Worm (Caenorhabditis elegans) whole organism, L4 larva: ENCODE measurements around the gene acdh-12.

Source experiments
- F49E8.2 ChIP-seq: sonication (generic microtip); optimal IDR thresholded peaks from 2 replicates; lab custom pipeline; 2016; ENCODE audit warnings: missing compliant biosample characterization, mild to moderate bottlenecking, missing genetic modification characterization, borderline replicate concordance
- T20F7.1 ChIP-seq: fragments of 200-800 bp; sonication (Bioruptor generic); optimal IDR thresholded peaks from 2 replicates; lab custom pipeline; 2018; ENCODE audit warnings: mild to moderate bottlenecking, missing genetic modification characterization, missing compliant biosample characterization
- Y75B8A.6 ChIP-seq: fragments of 200-800 bp; sonication (Bioruptor generic); IDR thresholded peaks from 2 replicates; pipeline ENCODE4 v1.3.6; 2022; ENCODE audit warnings: missing genetic modification reagents, missing genetic modification characterization, missing compliant biosample characterization
- ZK337.2 ChIP-seq: fragments of 200-800 bp; sonication (Bioruptor generic); IDR thresholded peaks from 2 replicates; pipeline ENCODE4 v1.3.6; 2022; ENCODE audit warnings: missing genetic modification reagents, missing genetic modification characterization, missing compliant biosample characterization
- aly-2 ChIP-seq: sonication (generic microtip); optimal IDR thresholded peaks from 2 replicates; lab custom pipeline; 2018; ENCODE audit warnings: missing biosample characterization, missing genetic modification characterization
- arid-1 ChIP-seq: fragments of 200-800 bp; sonication (Bioruptor generic); conservative IDR thresholded peaks from 2 replicates; pipeline ENCODE4 v1.3.6; 2022; ENCODE audit warnings: missing genetic modification reagents, missing genetic modification characterization, missing compliant biosample characterization
- ceh-20 ChIP-seq: fragments of 200-800 bp; sonication (Bioruptor generic); IDR thresholded peaks from 2 replicates; pipeline ENCODE4 v1.3.6; 2022; ENCODE audit warnings: missing genetic modification reagents, missing genetic modification characterization, missing compliant biosample characterization
- ceh-44 ChIP-seq: fragments of 200-800 bp; sonication (Bioruptor generic); IDR thresholded peaks from 2 replicates; pipeline ENCODE4 v1.3.6; 2022; ENCODE audit warnings: missing genetic modification reagents, missing genetic modification characterization, missing compliant biosample characterization
- ceh-62 ChIP-seq: sonication (generic microtip); optimal IDR thresholded peaks from 2 replicates; lab custom pipeline; 2017; ENCODE audit warnings: missing biosample characterization, missing genetic modification characterization
- daf-16 ChIP-seq, 3 experiments: sonication (generic microtip); optimal IDR thresholded peaks; 2 replicates each; lab custom pipeline; 2016 to 2017; ENCODE audit warnings: missing genetic modification characterization in 3 of 3, missing genetic modification reagents in 3 of 3, mild to moderate bottlenecking in 2 of 3, missing compliant biosample characterization in 2 of 3, missing biosample characterization in 1 of 3, moderate library complexity in 1 of 3
- dmd-6 ChIP-seq: fragments of 200-800 bp; sonication (Bioruptor generic); IDR thresholded peaks from 2 replicates; pipeline ENCODE4 v1.3.6; 2022; ENCODE audit warnings: missing genetic modification reagents, missing genetic modification characterization, missing compliant biosample characterization
- duxl-1 ChIP-seq: sonication (generic microtip); optimal IDR thresholded peaks from 2 replicates; lab custom pipeline; 2016; ENCODE audit warnings: mild to moderate bottlenecking, missing genetic modification characterization, moderate library complexity, missing compliant biosample characterization; ENCODE audit not compliant: poor library complexity
- dve-1 ChIP-seq: sonication (generic microtip); optimal IDR thresholded peaks from 2 replicates; lab custom pipeline; 2017; ENCODE audit warnings: antibody characterized with exemption, mild to moderate bottlenecking, missing genetic modification characterization, missing compliant biosample characterization; ENCODE audit not compliant: insufficient read depth
- egl-27 ChIP-seq: sonication (generic microtip); optimal IDR thresholded peaks from 3 replicates; lab custom pipeline; 2017; ENCODE audit warnings: missing biosample characterization, missing genetic modification reagents, missing genetic modification characterization
- hif-1 ChIP-seq, 2 experiments: sonication (generic microtip); optimal IDR thresholded peaks; 2 replicates each; lab custom pipeline; 2016 to 2017; ENCODE audit warnings: missing compliant biosample characterization in 2 of 2, missing genetic modification characterization in 2 of 2, missing genetic modification reagents in 2 of 2, missing genotype in 2 of 2, mild to moderate bottlenecking in 1 of 2
- hlh-11 ChIP-seq: fragments of 200-800 bp; sonication (Bioruptor generic); optimal IDR thresholded peaks from 2 replicates; lab custom pipeline; 2018; ENCODE audit warnings: mild to moderate bottlenecking, missing genetic modification characterization, missing compliant biosample characterization
- hlh-30 ChIP-seq: sonication (generic microtip); optimal IDR thresholded peaks from 2 replicates; lab custom pipeline; 2017; ENCODE audit warnings: antibody characterized with exemption, mild to moderate bottlenecking, missing genetic modification characterization, missing compliant biosample characterization; ENCODE audit not compliant: insufficient read depth
- lin-1 ChIP-seq: fragments of 200-800 bp; sonication (Bioruptor generic); IDR thresholded peaks from 2 replicates; pipeline ENCODE4 v1.3.6; 2022; ENCODE audit warnings: missing genetic modification reagents, missing genetic modification characterization, missing compliant biosample characterization
- lin-15B ChIP-seq: fragments of 150-350 bp; sonication (generic microtip); optimal IDR thresholded peaks from 3 replicates; lab custom pipeline; 2014; ENCODE audit warnings: missing biosample characterization, missing genetic modification characterization
- lin-29 ChIP-seq: fragments of 200-800 bp; sonication (Bioruptor generic); IDR thresholded peaks from 2 replicates; pipeline ENCODE4 v1.3.6; 2022; ENCODE audit warnings: missing genetic modification reagents, missing genetic modification characterization, missing compliant biosample characterization
- lin-38 ChIP-seq: fragments of 200-800 bp; sonication (Bioruptor generic); IDR thresholded peaks from 2 replicates; pipeline ENCODE4 v1.3.6; 2022; ENCODE audit warnings: missing genetic modification reagents, missing genetic modification characterization, missing compliant biosample characterization
- lir-3 ChIP-seq: sonication (generic microtip); optimal IDR thresholded peaks from 2 replicates; lab custom pipeline; 2016; ENCODE audit warnings: mild to moderate bottlenecking, missing genetic modification characterization, missing compliant biosample characterization
- lsy-2 ChIP-seq, 2 experiments: fragments of 150-350 bp in 1 of 2; sonication (generic microtip) in 1 of 2; optimal IDR thresholded peaks; 2 replicates each; lab custom pipeline; 2014 to 2017; ENCODE audit warnings: missing biosample characterization in 2 of 2, missing genetic modification characterization in 2 of 2
- mdl-1 ChIP-seq, 2 experiments: fragments of 150-350 bp in 1 of 2; sonication (generic microtip) in 1 of 2; optimal IDR thresholded peaks; 2 replicates each; lab custom pipeline; 2014 to 2017; ENCODE audit warnings: missing biosample characterization in 2 of 2, missing genetic modification characterization in 2 of 2
- mxl-2 ChIP-seq: fragments of 200-800 bp; sonication (Bioruptor generic); conservative IDR thresholded peaks from 2 replicates; pipeline ENCODE4 v1.3.6; 2022; ENCODE audit warnings: missing genetic modification reagents, missing genetic modification characterization, missing compliant biosample characterization
- mxl-3 ChIP-seq: fragments of 200-800 bp; sonication (Bioruptor generic); optimal IDR thresholded peaks from 2 replicates; lab custom pipeline; 2018; ENCODE audit warnings: mild to moderate bottlenecking, missing genetic modification characterization, missing compliant biosample characterization
- nhr-102 ChIP-seq: sonication (generic microtip); optimal IDR thresholded peaks from 2 replicates; lab custom pipeline; 2016; ENCODE audit warnings: mild to moderate bottlenecking, missing genetic modification characterization, moderate library complexity, missing compliant biosample characterization
- nhr-48 ChIP-seq: sonication (generic microtip); optimal IDR thresholded peaks from 2 replicates; lab custom pipeline; 2016; ENCODE audit warnings: mild to moderate bottlenecking, missing genetic modification characterization, missing compliant biosample characterization
- pha-4 ChIP-seq, 2 experiments: fragments of 150-350 bp in 1 of 2; fragments of 200-800 bp in 1 of 2; sonication (Bioruptor generic) in 1 of 2; IDR thresholded peaks in 1 of 2; optimal IDR thresholded peaks in 1 of 2; 2 replicates each; pipeline versions ENCODE4 v1.3.6 to Lab custom; 2014 to 2022; ENCODE audit warnings: missing genetic modification characterization in 2 of 2, missing genetic modification reagents in 2 of 2, missing biosample characterization in 1 of 2, missing compliant biosample characterization in 1 of 2
- php-3 ChIP-seq: fragments of 200-800 bp; sonication (Bioruptor generic); IDR thresholded peaks from 2 replicates; pipeline ENCODE4 v1.3.6; 2022; ENCODE audit warnings: missing genetic modification reagents, missing genetic modification characterization, missing compliant biosample characterization
- sdz-12 ChIP-seq: fragments of 200-800 bp; sonication (Bioruptor generic); optimal IDR thresholded peaks from 2 replicates; lab custom pipeline; 2018; ENCODE audit warnings: mild to moderate bottlenecking, missing genetic modification characterization, missing compliant biosample characterization
- snpc-1.2 ChIP-seq: fragments of 200-800 bp; sonication (Bioruptor generic); IDR thresholded peaks from 2 replicates; pipeline ENCODE4 v1.3.6; 2022; ENCODE audit warnings: missing genetic modification reagents, missing genetic modification characterization, missing compliant biosample characterization
- spr-1 ChIP-seq: sonication (generic microtip); optimal IDR thresholded peaks from 2 replicates; lab custom pipeline; 2016; ENCODE audit warnings: mild to moderate bottlenecking, missing genetic modification characterization, missing compliant biosample characterization
- unc-130 ChIP-seq: sonication (generic microtip); optimal IDR thresholded peaks from 2 replicates; lab custom pipeline; 2016; ENCODE audit warnings: missing genetic modification reagents, missing genetic modification characterization, missing compliant biosample characterization
- unc-62 ChIP-seq, 3 experiments: fragments of 150-350 bp in 1 of 3; sonication (generic microtip); optimal IDR thresholded peaks in 2 of 3; peaks in 1 of 3; 1 replicate in 1 of 3; 2 replicates in 2 of 3; lab custom pipeline; 2014 to 2017; ENCODE audit warnings: missing biosample characterization in 3 of 3, missing genetic modification characterization in 3 of 3, missing genetic modification reagents in 3 of 3, missing genotype in 1 of 3
- zfp-2 ChIP-seq: sonication (generic microtip); optimal IDR thresholded peaks from 2 replicates; lab custom pipeline; 2016; ENCODE audit warnings: mild to moderate bottlenecking, missing genetic modification characterization, missing compliant biosample characterization
- zfp-3 ChIP-seq: fragments of 200-800 bp; sonication (Bioruptor generic); conservative IDR thresholded peaks from 2 replicates; pipeline ENCODE4 v1.3.6; 2022; ENCODE audit warnings: missing genetic modification reagents, missing genetic modification characterization, missing compliant biosample characterization
- zip-2 ChIP-seq: fragments of 150-350 bp; optimal IDR thresholded peaks from 2 replicates; lab custom pipeline; 2014; ENCODE audit warnings: missing biosample characterization, missing genetic modification characterization
- ztf-11 ChIP-seq: fragments of 150-350 bp; optimal IDR thresholded peaks from 2 replicates; lab custom pipeline; 2014; ENCODE audit warnings: missing biosample characterization, missing genetic modification characterization
- ztf-7 ChIP-seq: fragments of 150-350 bp; optimal IDR thresholded peaks from 2 replicates; lab custom pipeline; 2014; ENCODE audit warnings: missing biosample characterization, missing genetic modification characterization

Gene acdh-12

DNA sequence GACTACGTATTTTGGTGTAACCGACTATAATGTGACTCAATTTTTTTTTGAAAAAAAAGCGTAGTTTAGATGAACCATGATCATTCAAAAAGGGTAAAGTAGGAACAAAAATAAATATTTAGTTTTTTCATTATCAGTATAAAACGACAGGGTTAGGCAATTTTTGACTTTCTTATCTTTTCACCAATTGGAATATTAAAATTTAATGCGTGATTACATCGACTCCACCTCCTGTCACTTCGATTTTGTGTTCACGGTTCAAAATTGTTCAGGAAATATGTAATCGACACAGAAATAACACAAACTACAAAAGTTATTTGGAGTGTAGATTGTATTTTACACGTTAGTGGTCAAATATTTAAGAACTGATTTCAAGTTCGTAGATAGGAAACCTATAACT lies 28.7 kb downstream of the acdh-12 start (continued):
- TF ChIP-seq lin-1 (GFP tag; lab: Robert Waterston, UW) (no peak), lin-15B (tag; lab: Kevin White, UChicago) (no peak), zfp-2 (no peak), ztf-7 (tag; lab: Kevin White, UChicago) (no peak), lir-3 (tag; lab: Kevin White, UChicago) (no peak), Y75B8A.6 (GFP tag; lab: Robert Waterston, UW) (no peak), duxl-1 (no peak), mxl-2 (GFP tag; lab: Robert Waterston, UW) (no peak), lin-38 (GFP tag; lab: Robert Waterston, UW) (no peak), snpc-1.2 (GFP tag; lab: Robert Waterston, UW) (no peak), hlh-11 (tag; lab: Kevin White, UChicago) (peak; percentile 60), lsy-2 (tag; optimal IDR thresholded peaks at IDR 0.05; lab: Kevin White, UChicago) (no peak), ceh-62 (tag; lab: Kevin White, UChicago) (no peak), F49E8.2 (tag; lab: Kevin White, UChicago) (no peak), spr-1 (no peak), php-3 (GFP tag; lab: Robert Waterston, UW) (peak; percentile 90), hif-1 (tag; optimal IDR thresholded peaks at IDR 0.05; lab: Kevin White, UChicago) (no peak), unc-130 (GFP tag; lab: Kevin White, UChicago) (no peak), zip-2 (tag; lab: Kevin White, UChicago) (no peak), ZK337.2 (GFP tag; lab: Robert Waterston, UW) (no peak), nhr-102 (peak; percentile 46), dve-1 (tag; lab: Kevin White, UChicago) (peak; percentile 80), dmd-6 (GFP tag; lab: Robert Waterston, UW) (peak; percentile 91)
- TF ChIP-seq, all 104 proteins: peak for 10

- peak in 1 of 2 experiments; percentile 76 for TF ChIP-seq unc-62 (GFP tag; optimal IDR thresholded peaks at IDR 0.05 in 1 of 2; lab: Kevin White, UChicago)
- TF ChIP-seq unc-62 (tag; optimal IDR thresholded peaks at IDR 0.05; lab: Kevin White, UChicago), result no peak
- TF ChIP-seq lin-15B (tag; lab: Kevin White, UChicago), result no peak
- no peak for TF ChIP-seq F49E8.2 (tag; lab: Kevin White, UChicago)
- TF ChIP-seq, all 104 proteins: peak for 1
These were observed 29.7 kb downstream of the acdh-12 start, which contains the start of gene mfsd-13.2 for ce11 chrII:7165749-7166148. Gene mfsd-13.2, minus strand, starts transcription at chrII:7165849.

ce11 chrII:7161512-7161911 lies 33.9 kb downstream of the acdh-12 start, which contains the start of gene C27H5.12:
Gene C27H5.12, minus strand, starts transcription at chrII:7161612.
- TF ChIP-seq unc-62 (GFP tag; optimal IDR thresholded peaks at IDR 0.05 in 1 of 2; lab: Kevin White, UChicago) (peak in 1 of 2 experiments; percentile 30), unc-62 (tag; optimal IDR thresholded peaks at IDR 0.05; lab: Kevin White, UChicago) (no peak), ztf-11 (no peak)

DNA sequence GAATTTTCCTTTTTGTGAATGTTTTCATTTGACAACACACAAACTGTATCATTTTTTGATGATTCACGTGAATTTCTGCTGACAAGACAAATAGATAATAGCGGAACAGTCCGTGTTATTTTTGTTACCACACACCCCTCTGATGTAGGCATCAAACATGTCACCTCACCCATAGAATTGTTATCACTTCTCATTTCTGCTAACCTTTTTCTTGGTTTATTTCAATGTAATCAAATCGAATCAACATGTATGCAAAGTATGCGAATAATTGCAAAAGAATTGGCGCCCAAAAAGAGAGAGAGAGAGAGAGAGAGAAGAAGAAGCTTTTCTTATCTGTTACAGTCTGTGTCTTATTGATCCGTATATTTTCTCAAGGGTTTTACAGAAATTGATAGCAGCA lies 38.0 kb downstream of the acdh-12 start:
- TF ChIP-seq sdz-12 (GFP tag; lab: Kevin White, UChicago) (no peak), arid-1 (GFP tag; lab: Robert Waterston, UW) (no peak), ceh-44 (no peak), mxl-3 (GFP tag; lab: Kevin White, UChicago) (peak; percentile 33), lin-29 (GFP tag; lab: Robert Waterston, UW) (no peak), aly-2 (tag; lab: Kevin White, UChicago) (no peak), hlh-11 (tag; lab: Kevin White, UChicago) (peak; percentile 75), T20F7.1 (GFP tag; lab: Kevin White, UChicago) (peak; percentile 11), daf-16 (GFP tag; optimal IDR thresholded peaks at IDR 0.05; lab: Kevin White, UChicago) (no peak), daf-16 (tag; optimal IDR thresholded peaks at IDR 0.05; lab: Kevin White, UChicago) (peak; percentile 95), lsy-2 (tag; optimal IDR thresholded peaks at IDR 0.05; lab: Kevin White, UChicago) (peak in 1 of 2 experiments; percentile 36), mxl-2 (GFP tag; lab: Robert Waterston, UW) (peak; percentile 79; the same call in 1 of the 2 replicates), ceh-20 (GFP tag; lab: Robert Waterston, UW) (no peak), egl-27 (tag; lab: Kevin White, UChicago) (no peak), ztf-7 (tag; lab: Kevin White, UChicago) (no peak), nhr-48 (tag; lab: Kevin White, UChicago) (peak; percentile 19), dve-1 (tag; lab: Kevin White, UChicago) (peak; percentile 57), duxl-1 (no peak), mdl-1 (tag; optimal IDR thresholded peaks at IDR 0.05; lab: Kevin White, UChicago) (peak in 1 of 2 experiments; percentile 39), lir-3 (tag; lab: Kevin White, UChicago) (no peak), hlh-30 (peak; percentile 25), lin-1 (GFP tag; lab: Robert Waterston, UW) (no peak), lin-38 (GFP tag; lab: Robert Waterston, UW) (no peak), zfp-3 (GFP tag; lab: Robert Waterston, UW) (no peak), pha-4 (GFP tag; IDR thresholded peaks at IDR 0.05; lab: Robert Waterston, UW) (no peak), pha-4 (tag; optimal IDR thresholded peaks at IDR 0.05; lab: Kevin White, UChicago) (peak; percentile 42)
